Worm (Caenorhabditis elegans) whole organism, young adult: ENCODE data around the gene F26F12.5.

Experiments
- B0019.2 ChIP-seq: fragments of 200-800 bp; sonication (Bioruptor generic); conservative IDR thresholded peaks from 2 replicates; pipeline ENCODE4 v1.3.6; 2022; ENCODE audit warnings: missing genetic modification reagents, missing genetic modification characterization, missing compliant biosample characterization
- B0261.1 ChIP-seq: sonication (generic microtip); optimal IDR thresholded peaks from 2 replicates; lab custom pipeline; 2016; ENCODE audit warnings: mild to moderate bottlenecking, missing genetic modification characterization, moderate library complexity, missing compliant biosample characterization
- C17E4.6 ChIP-seq: fragments of 200-800 bp; sonication (Bioruptor generic); IDR thresholded peaks from 2 replicates; pipeline ENCODE4 v1.3.6; 2022; ENCODE audit warnings: missing genetic modification reagents, missing genetic modification characterization, missing compliant biosample characterization
- F10E7.11 ChIP-seq: sonication (generic microtip); optimal IDR thresholded peaks from 2 replicates; lab custom pipeline; 2017; ENCODE audit warnings: mild to moderate bottlenecking, missing genetic modification characterization, moderate library complexity, missing compliant biosample characterization
- F39B2.1 ChIP-seq: fragments of 200-800 bp; sonication (Bioruptor generic); IDR thresholded peaks from 2 replicates; pipeline ENCODE4 v1.3.6; 2022; ENCODE audit warnings: missing genetic modification reagents, missing genetic modification characterization, missing compliant biosample characterization
- F52B5.7 ChIP-seq: sonication (generic microtip); optimal IDR thresholded peaks from 2 replicates; lab custom pipeline; 2016; ENCODE audit warnings: mild to moderate bottlenecking, missing genetic modification characterization, missing compliant biosample characterization
- F57A8.1 ChIP-seq: fragments of 200-800 bp; sonication (Bioruptor generic); optimal IDR thresholded peaks from 2 replicates; lab custom pipeline; 2018; ENCODE audit warnings: mild to moderate bottlenecking, missing genetic modification characterization, moderate library complexity, missing compliant biosample characterization
- K11D2.4 ChIP-seq: fragments of 200-800 bp; sonication (Bioruptor generic); IDR thresholded peaks from 2 replicates; pipeline ENCODE4 v1.3.6; 2022; ENCODE audit warnings: missing genetic modification reagents, missing genetic modification characterization, missing compliant biosample characterization
- K12H6.12 ChIP-seq: fragments of 200-800 bp; sonication (Bioruptor generic); optimal IDR thresholded peaks from 2 replicates; lab custom pipeline; 2018; ENCODE audit warnings: mild to moderate bottlenecking, missing genetic modification characterization, missing compliant biosample characterization
- T07F8.4 ChIP-seq: sonication (generic microtip); optimal IDR thresholded peaks from 2 replicates; lab custom pipeline; 2016; ENCODE audit warnings: mild to moderate bottlenecking, missing genetic modification characterization, moderate library complexity, missing compliant biosample characterization
- Y67H2A.10 ChIP-seq: fragments of 200-800 bp; sonication (Bioruptor generic); conservative IDR thresholded peaks from 2 replicates; pipeline ENCODE4 v1.3.6; 2022; ENCODE audit warnings: missing genetic modification reagents, missing genetic modification characterization, missing compliant biosample characterization
- aptf-2 ChIP-seq: fragments of 200-800 bp; sonication (Bioruptor generic); conservative IDR thresholded peaks from 2 replicates; pipeline ENCODE4 v1.3.6; 2022; ENCODE audit warnings: missing genetic modification reagents, missing genetic modification characterization, missing compliant biosample characterization
- attf-5 ChIP-seq: fragments of 200-800 bp; sonication (Bioruptor generic); optimal IDR thresholded peaks from 2 replicates; lab custom pipeline; 2018; ENCODE audit warnings: mild to moderate bottlenecking, missing genetic modification characterization, missing compliant biosample characterization
- attf-6 ChIP-seq: fragments of 200-800 bp; sonication (Bioruptor generic); IDR thresholded peaks from 2 replicates; pipeline ENCODE4 v1.3.6; 2022; ENCODE audit warnings: missing genetic modification reagents, missing genetic modification characterization, missing compliant biosample characterization
- bed-2 ChIP-seq: fragments of 200-800 bp; sonication (Bioruptor generic); IDR thresholded peaks from 2 replicates; pipeline ENCODE4 v1.3.6; 2022; ENCODE audit warnings: missing genetic modification reagents, missing genetic modification characterization, missing compliant biosample characterization
- ceh-100 ChIP-seq: fragments of 200-800 bp; sonication (Bioruptor generic); IDR thresholded peaks from 2 replicates; pipeline ENCODE4 v1.3.6; 2022; ENCODE audit warnings: missing genetic modification reagents, missing genetic modification characterization, missing compliant biosample characterization
- ceh-27 ChIP-seq: fragments of 200-800 bp; sonication (Bioruptor generic); optimal IDR thresholded peaks from 2 replicates; lab custom pipeline; 2018; ENCODE audit warnings: mild to moderate bottlenecking, missing genetic modification characterization, moderate library complexity, missing compliant biosample characterization
- ceh-79 ChIP-seq: sonication (generic microtip); optimal IDR thresholded peaks from 2 replicates; lab custom pipeline; 2017; ENCODE audit warnings: mild to moderate bottlenecking, missing genetic modification characterization, missing compliant biosample characterization
- dpl-1 ChIP-seq: fragments of 150-350 bp; optimal IDR thresholded peaks from 2 replicates; lab custom pipeline; 2014; ENCODE audit warnings: missing biosample characterization, missing genetic modification reagents, missing genetic modification characterization
- gei-17 ChIP-seq: fragments of 200-800 bp; sonication (Bioruptor generic); optimal IDR thresholded peaks from 2 replicates; lab custom pipeline; 2018; ENCODE audit warnings: mild to moderate bottlenecking, missing genetic modification characterization, missing compliant biosample characterization
- hmg-1.2 ChIP-seq: fragments of 200-800 bp; sonication (Bioruptor generic); IDR thresholded peaks from 2 replicates; pipeline ENCODE4 v1.3.6; 2022; ENCODE audit warnings: missing genetic modification reagents, missing genetic modification characterization, missing compliant biosample characterization
- hmg-20 ChIP-seq: fragments of 200-800 bp; sonication (Bioruptor generic); IDR thresholded peaks from 2 replicates; pipeline ENCODE4 v1.3.6; 2022; ENCODE audit warnings: missing genetic modification reagents, missing genetic modification characterization, missing compliant biosample characterization
- lag-1 ChIP-seq: fragments of 200-800 bp; sonication (Bioruptor generic); IDR thresholded peaks from 2 replicates; pipeline ENCODE4 v1.3.6; 2022; ENCODE audit warnings: missing genetic modification reagents, missing genetic modification characterization, missing compliant biosample characterization
- lin-35 ChIP-seq, 3 experiments: fragments of 150-350 bp in 2 of 3; sonication (generic microtip) in 1 of 3; optimal IDR thresholded peaks; 2 replicates each; lab custom pipeline; 2014 to 2018; ENCODE audit warnings: missing biosample characterization in 3 of 3, missing genetic modification characterization in 3 of 3, missing genetic modification reagents in 3 of 3
- lin-40 ChIP-seq: sonication (generic microtip); optimal IDR thresholded peaks from 2 replicates; lab custom pipeline; 2016; ENCODE audit warnings: missing genetic modification characterization, mild to moderate bottlenecking, missing compliant biosample characterization, missing genotype, missing genetic modification reagents
- lsl-1 ChIP-seq: fragments of 200-800 bp; sonication (Bioruptor generic); optimal IDR thresholded peaks from 2 replicates; lab custom pipeline; 2018; ENCODE audit warnings: mild to moderate bottlenecking, missing genetic modification characterization, moderate library complexity, missing compliant biosample characterization
- lsy-27 ChIP-seq: sonication (generic microtip); optimal IDR thresholded peaks from 2 replicates; lab custom pipeline; 2017; ENCODE audit warnings: missing genetic modification characterization, mild to moderate bottlenecking, missing compliant biosample characterization, antibody characterized with exemption, missing genotype, borderline replicate concordance; ENCODE audit not compliant: insufficient read depth
- madf-10 ChIP-seq: sonication (generic microtip); optimal IDR thresholded peaks from 2 replicates; lab custom pipeline; 2016; ENCODE audit warnings: mild to moderate bottlenecking, missing genetic modification characterization, missing compliant biosample characterization
- mcd-1 ChIP-seq: fragments of 200-800 bp; sonication (Bioruptor generic); IDR thresholded peaks from 2 replicates; pipeline ENCODE4 v1.3.6; 2022; ENCODE audit warnings: missing genetic modification reagents, missing genetic modification characterization, missing compliant biosample characterization
- mes-4 ChIP-seq: sonication (generic microtip); optimal IDR thresholded peaks from 2 replicates; lab custom pipeline; 2016; ENCODE audit warnings: missing genotype, missing genetic modification characterization, missing compliant biosample characterization
- nfya-2 ChIP-seq: fragments of 200-800 bp; sonication (Bioruptor generic); IDR thresholded peaks from 2 replicates; pipeline ENCODE4 v1.3.6; 2022; ENCODE audit warnings: missing genetic modification reagents, missing genetic modification characterization, missing compliant biosample characterization
- nfyb-1 ChIP-seq: fragments of 200-800 bp; sonication (Bioruptor generic); IDR thresholded peaks from 2 replicates; pipeline ENCODE4 v1.3.6; 2022; ENCODE audit warnings: missing genetic modification reagents, missing genetic modification characterization, missing compliant biosample characterization
- nhr-179 ChIP-seq: sonication (generic microtip); optimal IDR thresholded peaks from 2 replicates; lab custom pipeline; 2016; ENCODE audit warnings: mild to moderate bottlenecking, missing genetic modification characterization, missing compliant biosample characterization
- nhr-80 ChIP-seq: sonication (generic microtip); optimal IDR thresholded peaks from 2 replicates; lab custom pipeline; 2016; ENCODE audit warnings: missing genetic modification characterization, missing compliant biosample characterization
- pbrm-1 ChIP-seq: fragments of 200-800 bp; sonication (Bioruptor generic); IDR thresholded peaks from 2 replicates; pipeline ENCODE4 v1.3.6; 2022; ENCODE audit warnings: missing genetic modification reagents, missing genetic modification characterization, missing compliant biosample characterization
- repo-1 ChIP-seq: sonication (generic microtip); optimal IDR thresholded peaks from 2 replicates; lab custom pipeline; 2017; ENCODE audit warnings: mild to moderate bottlenecking, missing genetic modification characterization, missing compliant biosample characterization
- snpc-3.4 ChIP-seq: sonication (generic microtip); optimal IDR thresholded peaks from 2 replicates; lab custom pipeline; 2017; ENCODE audit warnings: missing genetic modification characterization, mild to moderate bottlenecking, missing compliant biosample characterization, antibody characterized with exemption, moderate library complexity, missing genotype, missing genetic modification reagents
- snpc-4 ChIP-seq, 5 experiments: fragments of 150-350 bp in 1 of 5; sonication (generic microtip) in 4 of 5; optimal IDR thresholded peaks; 2 replicates each; lab custom pipeline; 2014 to 2018; ENCODE audit warnings: missing genetic modification characterization in 5 of 5, missing biosample characterization in 3 of 5, antibody characterized with exemption in 2 of 5, mild to moderate bottlenecking in 2 of 5, missing compliant biosample characterization in 2 of 5, missing genotype in 2 of 5, moderate library complexity in 2 of 5, missing genetic modification reagents in 1 of 5
- somi-1 ChIP-seq: fragments of 200-800 bp; sonication (Bioruptor generic); optimal IDR thresholded peaks from 2 replicates; lab custom pipeline; 2018; ENCODE audit warnings: mild to moderate bottlenecking, missing genetic modification characterization, missing compliant biosample characterization
- xnd-1 ChIP-seq: sonication (generic microtip); optimal IDR thresholded peaks from 2 replicates; lab custom pipeline; 2016; ENCODE audit warnings: missing genotype, missing genetic modification reagents, missing genetic modification characterization, missing compliant biosample characterization
- zim-3 ChIP-seq: sonication (generic microtip); optimal IDR thresholded peaks from 2 replicates; lab custom pipeline; 2017; ENCODE audit warnings: mild to moderate bottlenecking, missing genetic modification characterization, moderate library complexity, missing compliant biosample characterization
- ztf-25 ChIP-seq: fragments of 200-800 bp; sonication (Bioruptor generic); IDR thresholded peaks from 2 replicates; pipeline ENCODE4 v1.3.6; 2022; ENCODE audit warnings: missing genetic modification reagents, missing genetic modification characterization, missing compliant biosample characterization
- ztf-3 ChIP-seq: fragments of 200-800 bp; sonication (Bioruptor generic); optimal IDR thresholded peaks from 2 replicates; lab custom pipeline; 2018; ENCODE audit warnings: mild to moderate bottlenecking, missing genetic modification characterization, missing compliant biosample characterization
- ztf-6 ChIP-seq: fragments of 200-800 bp; sonication (Bioruptor generic); IDR thresholded peaks from 2 replicates; pipeline ENCODE4 v1.3.6; 2022; ENCODE audit warnings: missing genetic modification reagents, missing genetic modification characterization, missing compliant biosample characterization

F26F12.5 gene

ce11 chrV:5882429-5882828 lies 17.4 kb upstream of the F26F12.5 start:
- TF ChIP-seq F39B2.1 (GFP tag; lab: Robert Waterston, UW) (no peak), F10E7.11 (no peak), B0019.2 (GFP tag; lab: Robert Waterston, UW) (no peak), attf-5 (GFP tag; lab: Kevin White, UChicago) (no peak), Y67H2A.10 (no peak), repo-1 (tag; lab: Kevin White, UChicago) (no peak), snpc-3.4 (tag; lab: Kevin White, UChicago) (no peak), pbrm-1 (GFP tag; lab: Robert Waterston, UW) (no peak), lin-35 (GFP tag; optimal IDR thresholded peaks at IDR 0.05; lab: Kevin White, UChicago) (no peak), B0261.1 (no peak), C17E4.6 (GFP tag; lab: Robert Waterston, UW) (no peak), somi-1 (GFP tag; lab: Kevin White, UChicago) (no peak), mcd-1 (GFP tag; lab: Robert Waterston, UW) (no peak), ztf-6 (GFP tag; lab: Robert Waterston, UW) (no peak), aptf-2 (GFP tag; lab: Robert Waterston, UW) (no peak), hmg-20 (GFP tag; lab: Robert Waterston, UW) (no peak), mes-4 (no peak), lsl-1 (GFP tag; lab: Kevin White, UChicago) (no peak)

- TF ChIP-seq bed-2 (no peak), B0261.1 (no peak), attf-6 (GFP tag; lab: Robert Waterston, UW) (no peak), lsy-27 (no peak), ceh-100 (GFP tag; lab: Robert Waterston, UW) (no peak), nhr-179 (tag; lab: Kevin White, UChicago) (no peak), B0019.2 (GFP tag; lab: Robert Waterston, UW) (no peak), ztf-3 (GFP tag; lab: Kevin White, UChicago) (no peak), gei-17 (GFP tag; lab: Kevin White, UChicago) (no peak), K12H6.12 (tag; lab: Kevin White, UChicago) (no peak), ztf-6 (GFP tag; lab: Robert Waterston, UW) (no peak), nfyb-1 (no peak), nfya-2 (GFP tag; lab: Robert Waterston, UW) (no peak), lag-1 (GFP tag; lab: Robert Waterston, UW) (no peak)
Observed at ce11 chrV:5880064-5880463, 15.1 kb upstream of the F26F12.5 start, which contains the start of gene C02G6.3. C02G6.3 (plus strand) TSS chrV:5880364.

- TF ChIP-seq xnd-1 (tag; lab: Kevin White, UChicago): no peak
- no peak for TF ChIP-seq ztf-25 (GFP tag; lab: Robert Waterston, UW)
- TF ChIP-seq nhr-80 (tag; lab: Kevin White, UChicago): no peak
- no peak for TF ChIP-seq ceh-79 (tag; lab: Kevin White, UChicago)
- no peak for TF ChIP-seq snpc-4 (GFP tag; optimal IDR thresholded peaks at IDR 0.05; lab: Kevin White, UChicago)
- no peak for TF ChIP-seq snpc-4 (tag; optimal IDR thresholded peaks at IDR 0.05; lab: Kevin White, UChicago)
- no peak for TF ChIP-seq zim-3
- TF ChIP-seq K11D2.4: no peak
- no peak for TF ChIP-seq T07F8.4 (tag; lab: Kevin White, UChicago)
- TF ChIP-seq F52B5.7 (tag; lab: Kevin White, UChicago): no peak
- no peak for TF ChIP-seq F57A8.1 (GFP tag; lab: Kevin White, UChicago)
- TF ChIP-seq lin-40 (tag; lab: Kevin White, UChicago): no peak
- TF ChIP-seq ceh-27: no peak
- no peak for TF ChIP-seq hmg-1.2 (GFP tag; lab: Robert Waterston, UW)
- no peak for TF ChIP-seq lag-1 (GFP tag; lab: Robert Waterston, UW)
- no peak for TF ChIP-seq madf-10 (tag; lab: Kevin White, UChicago)
- TF ChIP-seq dpl-1 (GFP tag; lab: Kevin White, UChicago): no peak
Observed at ce11 chrV:5876966-5877365, 12.0 kb upstream of the F26F12.5 start.
